Worm (Caenorhabditis elegans) whole organism, L4/young adult: ENCODE measurements around the gene ssu-2.

ENCODE experiments used
- W03F9.2 ChIP-seq: fragments of 150-350 bp; optimal IDR thresholded peaks from 2 replicates; lab custom pipeline; 2014; ENCODE audit warnings: missing biosample characterization, missing genetic modification characterization
- dao-5 ChIP-seq: sonication (generic microtip); optimal IDR thresholded peaks from 2 replicates; lab custom pipeline; 2016; ENCODE audit warnings: missing genotype, missing genetic modification characterization, moderate library complexity, missing compliant biosample characterization
- him-1 ChIP-seq: sonication (generic microtip); optimal IDR thresholded peaks from 2 replicates; lab custom pipeline; 2016; ENCODE audit warnings: missing genotype, missing genetic modification reagents, missing genetic modification characterization, missing compliant biosample characterization

DNA sequence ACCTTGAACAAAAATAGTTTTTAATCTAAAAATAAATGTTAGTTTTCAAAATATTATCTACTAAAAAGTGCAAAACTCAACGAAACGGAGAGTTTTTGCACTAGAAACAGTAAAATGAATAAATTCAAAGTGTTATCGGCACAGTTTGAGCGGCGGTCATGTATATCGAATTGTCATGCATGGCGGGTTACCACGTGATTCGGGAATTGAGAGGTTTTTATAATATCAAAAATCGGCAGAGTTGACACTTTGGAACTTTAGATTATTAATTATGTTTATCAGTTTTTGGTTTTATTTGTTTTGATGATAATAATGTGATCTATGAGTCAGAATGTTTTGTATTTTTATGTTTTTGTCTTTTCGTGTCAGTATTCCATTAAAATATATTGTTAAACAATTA lies 52.3 kb downstream of the ssu-2 start:
- TF ChIP-seq him-1 (tag; lab: Kevin White, UChicago) (no peak), W03F9.2 (tag; lab: Kevin White, UChicago) (no peak), dao-5 (tag; lab: Kevin White, UChicago) (no peak)
